Worm (Caenorhabditis elegans): ENCODE measurements around the gene M151.1.

DNA sequence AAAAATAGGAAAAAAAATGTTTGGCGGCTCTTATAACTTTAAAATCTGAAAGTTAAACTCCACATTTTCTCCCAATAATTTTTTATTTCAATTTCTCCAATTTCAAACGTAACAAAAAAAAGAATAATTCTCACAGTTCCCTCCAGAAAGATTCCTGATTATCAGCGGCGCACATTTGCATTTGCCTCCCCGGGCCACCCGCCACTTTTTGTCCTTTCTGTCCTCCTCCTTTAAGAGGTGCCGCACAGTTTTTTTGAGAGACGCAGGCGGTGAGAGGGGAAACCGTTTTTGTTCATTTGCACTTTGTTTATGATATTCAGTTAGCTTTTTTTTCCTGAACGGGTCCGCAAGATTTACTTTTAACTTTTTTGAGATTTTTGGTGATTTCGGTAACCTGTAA lies 20.4 kb upstream of the M151.1 start:
- TF ChIP-seq lsy-2 (tag; optimal IDR thresholded peaks at IDR 0.05), result no peak
- no peak for TF ChIP-seq unc-62 (GFP tag; optimal IDR thresholded peaks at IDR 0.05)
- no peak for TF ChIP-seq elt-3 (tag; optimal IDR thresholded peaks at IDR 0.05)
- TF ChIP-seq nhr-12 (tag; optimal IDR thresholded peaks at IDR 0.05), result no peak
